Worm (Caenorhabditis elegans) whole organism, early embryonic: ENCODE measurements around the gene JC8.16.

Source experiments
- ama-1 ChIP-seq: fragments of 150-350 bp; optimal IDR thresholded peaks from 2 replicates; lab custom pipeline; 2014
- ceh-13 ChIP-seq: fragments of 200-800 bp; sonication (Bioruptor generic); optimal IDR thresholded peaks from 2 replicates; lab custom pipeline; 2018; ENCODE audit warnings: mild to moderate bottlenecking, missing genetic modification characterization, missing compliant biosample characterization
- ets-7 ChIP-seq: sonication (generic microtip); optimal IDR thresholded peaks from 2 replicates; lab custom pipeline; 2016; ENCODE audit warnings: missing genotype, missing genetic modification characterization, missing compliant biosample characterization
- hmg-4 ChIP-seq: fragments of 200-800 bp; sonication (Bioruptor generic); optimal IDR thresholded peaks from 2 replicates; lab custom pipeline; 2018; ENCODE audit warnings: mild to moderate bottlenecking, missing genetic modification characterization, missing compliant biosample characterization
- hnd-1 ChIP-seq: sonication (generic microtip); optimal IDR thresholded peaks from 2 replicates; lab custom pipeline; 2016; ENCODE audit warnings: missing genetic modification characterization, missing compliant biosample characterization
- sea-1 ChIP-seq: fragments of 200-800 bp; sonication (Bioruptor generic); conservative IDR thresholded peaks from 2 replicates; pipeline ENCODE4 v1.3.6; 2022; ENCODE audit warnings: missing genetic modification characterization, missing compliant biosample characterization
- tbx-37 ChIP-seq: fragments of 200-800 bp; sonication (Bioruptor generic); conservative IDR thresholded peaks from 2 replicates; pipeline ENCODE4 v1.3.6; 2022; ENCODE audit warnings: missing genetic modification reagents, missing genetic modification characterization, missing compliant biosample characterization

- TF ChIP-seq ama-1 (lab: Kevin White, UChicago) (no peak), tbx-37 (GFP tag; lab: Robert Waterston, UW) (no peak), hmg-4 (GFP tag; lab: Kevin White, UChicago) (no peak), ceh-13 (GFP tag; lab: Kevin White, UChicago) (no peak), sea-1 (GFP tag; lab: Robert Waterston, UW) (no peak), hnd-1 (no peak), ets-7 (tag; lab: Kevin White, UChicago) (no peak)
Observed at ce11 chrIV:13241340-13241739, 17.6 kb upstream of the JC8.16 start.
